Worm (Caenorhabditis elegans): ENCODE data around the gene F54C9.3.

F54C9.3 gene

ce11 chrII:8559188-8559587 is 7.5 kb downstream of the F54C9.3 start:
- TF ChIP-seq unc-62 (GFP tag; optimal IDR thresholded peaks at IDR 0.05), result no peak

DNA sequence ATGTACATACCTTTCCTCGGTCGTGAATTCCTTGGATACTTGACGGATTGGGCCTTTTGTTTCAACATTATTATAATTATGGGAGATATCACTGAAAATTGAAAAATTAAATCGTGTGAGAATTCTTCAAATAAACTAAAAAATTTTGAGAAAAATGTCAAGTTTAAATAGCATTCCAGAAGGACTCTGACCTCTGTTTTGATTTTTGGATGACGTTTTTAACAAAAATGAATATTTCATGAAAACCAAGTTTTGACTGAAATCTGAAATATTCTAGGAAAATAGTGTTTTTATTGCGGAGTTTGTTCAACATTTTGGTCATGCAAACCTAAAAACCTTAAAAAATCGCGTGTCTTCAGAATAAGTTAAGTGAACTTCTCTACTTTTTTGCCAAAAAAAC is 10.5 kb downstream of the F54C9.3 start, which contains the start of gene glb-27:
Gene glb-27, minus strand, starts transcription at position 101 of the 400 bp plus-strand sequence.
- no peak for TF ChIP-seq unc-62 (GFP tag; optimal IDR thresholded peaks at IDR 0.05)

DNA sequence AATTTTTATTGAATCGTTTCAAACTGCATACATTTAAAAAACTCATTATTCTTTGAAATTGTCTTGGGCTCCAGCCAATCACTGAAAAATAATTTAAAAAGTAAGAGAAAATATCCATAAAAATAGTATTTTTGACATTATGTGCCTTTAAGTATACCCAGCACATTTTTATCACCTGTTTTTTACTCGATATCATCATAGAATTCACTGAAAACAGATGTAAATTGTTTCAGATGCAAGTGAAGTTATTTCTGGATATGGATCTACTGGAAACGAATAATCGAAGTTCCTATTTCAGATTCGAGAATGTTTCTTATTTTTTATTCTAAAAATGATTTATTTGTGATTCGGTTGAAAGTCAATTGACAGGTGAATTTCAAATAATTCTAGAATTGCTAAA is 12.1 kb downstream of the F54C9.3 start:
- TF ChIP-seq unc-62 (GFP tag; optimal IDR thresholded peaks at IDR 0.05), result no peak

ce11 chrII:8551100-8551499 is 15.6 kb downstream of the F54C9.3 start:
- TF ChIP-seq unc-62 (GFP tag; optimal IDR thresholded peaks at IDR 0.05), result no peak

ce11 chrII:8546975-8547374 is 19.7 kb downstream of the F54C9.3 start:
- no peak for TF ChIP-seq unc-62 (GFP tag; optimal IDR thresholded peaks at IDR 0.05)

DNA sequence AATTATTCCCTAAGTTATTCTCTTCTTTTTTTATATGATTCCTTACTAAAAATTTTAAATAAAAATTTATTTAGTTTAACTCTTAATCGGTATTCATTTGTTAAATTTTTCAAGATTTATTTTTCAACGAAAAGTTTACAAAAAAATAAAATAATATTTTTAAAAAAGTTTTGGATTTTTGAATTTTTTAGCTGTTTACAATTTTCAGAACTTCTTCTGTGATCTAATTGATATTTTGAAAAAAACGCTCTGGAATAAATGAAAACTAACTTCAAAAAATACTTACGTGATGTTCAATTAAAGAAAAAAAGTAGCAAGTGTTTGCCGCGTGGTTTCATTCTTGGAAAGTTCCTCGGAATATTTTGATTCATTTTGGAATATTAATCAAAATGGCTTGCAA is 21.3 kb downstream of the F54C9.3 start, which contains the start of gene decr-1.2:
Gene decr-1.2, plus strand, starts transcription at position 301 of the 400 bp plus-strand sequence.
- TF ChIP-seq unc-62 (GFP tag; optimal IDR thresholded peaks at IDR 0.05), result no peak

- no peak for TF ChIP-seq unc-62 (GFP tag; optimal IDR thresholded peaks at IDR 0.05)
Observed at ce11 chrII:8540412-8540811, 26.2 kb downstream of the F54C9.3 start, which contains the start of gene pqn-73. Gene pqn-73, plus strand, starts transcription at chrII:8540712.

DNA sequence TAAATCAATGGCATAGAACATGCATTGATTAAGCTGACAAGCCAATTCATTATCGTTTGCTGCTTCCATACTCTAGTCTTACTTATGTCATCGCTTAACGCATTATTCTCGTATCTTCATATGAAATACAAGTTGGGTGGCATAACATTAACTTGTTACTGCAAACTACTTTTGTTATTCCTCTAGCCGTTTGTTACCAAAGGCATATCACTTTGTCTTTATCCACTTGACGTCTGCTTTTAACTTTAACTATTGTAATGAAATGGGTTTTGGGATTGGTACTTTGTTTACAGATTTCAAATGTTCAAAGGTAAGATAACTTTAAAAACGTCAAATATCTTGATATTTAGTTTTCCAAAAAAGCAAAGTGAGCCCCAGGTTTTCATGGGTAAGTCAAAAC is 30.6 kb downstream of the F54C9.3 start, which contains the start of gene W01C9.2:
Gene W01C9.2, plus strand, starts transcription at position 301 of the 400 bp plus-strand sequence.
- TF ChIP-seq unc-62 (GFP tag; optimal IDR thresholded peaks at IDR 0.05), result no peak

DNA sequence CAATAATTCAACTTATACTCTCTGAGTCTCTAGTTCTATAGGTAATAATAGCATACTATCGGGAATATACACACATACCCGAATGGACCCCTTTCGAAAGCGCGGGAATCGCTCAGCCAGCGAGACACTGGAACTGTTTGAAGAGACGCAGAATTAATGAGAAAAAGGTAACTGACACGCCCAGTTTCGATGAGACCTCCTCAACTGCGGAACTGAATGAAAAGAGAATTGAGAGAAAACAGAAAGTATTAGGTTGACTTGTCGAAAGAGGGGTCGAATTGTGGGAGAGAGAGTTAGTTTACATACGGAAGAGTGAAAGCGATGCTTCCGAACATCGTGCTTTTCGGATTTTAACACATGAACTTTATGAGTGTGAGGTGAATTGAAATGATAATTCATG is 34.6 kb downstream of the F54C9.3 start:
- TF ChIP-seq unc-62 (GFP tag; optimal IDR thresholded peaks at IDR 0.05), result no peak

- TF ChIP-seq unc-62 (GFP tag; optimal IDR thresholded peaks at IDR 0.05), result no peak
Observed at ce11 chrII:8531181-8531759, 35.4 kb downstream of the F54C9.3 start, which contains the start of gene gldi-7. Gene gldi-7, minus strand, starts transcription at chrII:8531222.

DNA sequence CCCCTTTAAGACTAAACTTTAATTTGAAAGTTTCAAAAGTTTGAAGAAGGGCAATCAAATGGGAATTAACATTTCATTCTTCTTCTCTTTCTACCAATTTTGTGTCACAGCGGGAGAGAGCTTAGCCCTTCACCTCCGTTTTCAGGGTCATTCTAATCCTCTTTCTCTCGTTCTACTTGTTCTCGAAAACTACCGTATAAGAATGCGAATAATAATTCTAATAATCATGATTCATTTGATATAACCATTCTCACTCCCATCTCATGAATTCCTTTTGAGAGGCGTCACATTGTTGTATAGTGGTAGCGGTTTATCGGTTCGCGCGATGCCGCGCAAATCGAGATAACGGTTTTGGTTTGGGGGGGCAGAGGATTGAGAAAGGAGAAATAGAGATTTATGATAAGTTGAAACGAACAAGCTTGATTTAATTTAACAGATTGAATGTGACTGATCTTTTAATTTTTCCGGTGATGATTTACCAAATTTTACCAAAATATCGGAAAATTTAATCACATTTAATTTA is 37.4 kb downstream of the F54C9.3 start:
- no peak for TF ChIP-seq unc-62 (GFP tag; optimal IDR thresholded peaks at IDR 0.05)

ce11 chrII:8525133-8525736 is 41.4 kb downstream of the F54C9.3 start, which contains the start of the genes prp-9 and mrps-18B:
Gene prp-9, minus strand, starts transcription at chrII:8525396.
Gene mrps-18B, plus strand, starts transcription at chrII:8525681.
- TF ChIP-seq unc-62 (GFP tag; optimal IDR thresholded peaks at IDR 0.05), result no peak

DNA sequence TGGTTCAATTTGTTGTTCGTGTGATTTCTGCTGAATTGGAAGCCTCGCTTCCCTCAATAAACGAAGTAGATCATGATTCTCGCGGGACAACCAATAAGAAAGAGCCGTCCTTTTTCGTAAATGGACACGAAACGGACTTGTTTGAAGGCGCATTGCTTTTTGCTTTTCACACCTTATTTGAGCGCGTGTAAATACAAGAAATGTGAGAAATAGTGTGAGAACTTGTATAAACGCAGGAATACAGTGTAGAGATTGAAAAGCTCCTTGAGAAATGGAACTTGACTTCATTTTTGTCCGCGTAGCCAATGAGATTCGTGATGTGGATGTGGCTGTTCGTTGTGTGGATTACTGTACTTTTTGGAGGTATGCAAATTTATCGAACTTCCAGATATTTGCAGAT is 46.0 kb downstream of the F54C9.3 start, which contains the start of gene cht-2:
Gene cht-2, plus strand, starts transcription at position 301 of the 400 bp plus-strand sequence.
- no peak for TF ChIP-seq unc-62 (GFP tag; optimal IDR thresholded peaks at IDR 0.05)

DNA sequence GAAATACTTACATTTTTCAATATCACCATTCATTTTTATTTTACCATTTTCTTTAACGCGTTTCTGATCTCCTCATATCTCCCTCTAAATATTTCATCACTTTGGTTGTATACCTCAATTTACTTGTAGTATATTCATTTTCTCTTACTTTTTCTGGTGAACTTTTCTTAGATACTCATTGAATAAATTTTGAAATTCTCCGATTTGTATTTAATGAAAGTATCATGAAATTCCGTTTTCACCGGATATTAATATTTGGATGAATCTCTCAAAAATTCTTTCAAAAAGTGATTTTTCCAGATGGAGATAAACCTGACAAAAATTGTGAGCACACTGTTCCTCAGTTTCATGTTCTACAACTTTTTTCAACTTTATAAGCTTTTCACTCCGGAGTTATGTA is 48.4 kb downstream of the F54C9.3 start, which contains the start of gene T13H5.8:
Gene T13H5.8, plus strand, starts transcription at position 301 of the 400 bp plus-strand sequence.
- TF ChIP-seq unc-62 (GFP tag; optimal IDR thresholded peaks at IDR 0.05), result no peak

DNA sequence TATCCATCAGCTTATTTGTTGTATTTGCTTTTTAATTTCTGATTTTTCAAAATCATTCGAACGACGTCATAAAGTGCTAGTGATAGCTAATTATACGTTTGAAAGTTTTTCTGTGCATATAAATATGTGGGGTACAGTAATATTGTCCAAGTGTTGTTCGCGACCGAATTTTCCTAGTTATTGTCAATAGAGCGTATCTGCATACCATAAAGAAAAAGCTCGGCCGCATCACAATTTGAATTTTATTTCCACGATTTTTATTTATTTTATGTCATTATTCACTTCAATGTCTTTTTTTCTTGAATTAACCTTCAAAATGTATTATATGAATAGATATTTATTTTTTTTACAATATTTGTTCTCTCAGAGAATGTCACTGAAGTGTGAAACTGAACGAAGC is 49.9 kb downstream of the F54C9.3 start, which contains the start of gene rnh-2:
Gene rnh-2, plus strand, starts transcription at position 368 of the 400 bp plus-strand sequence.
- TF ChIP-seq unc-62 (GFP tag; optimal IDR thresholded peaks at IDR 0.05), result no peak

All from whole organism, dauer.